Fruit fly (Drosophila melanogaster) whole organism, embryonic: ENCODE results near the gene Shawn.
A peak's percentile ranks its signal among the peaks of the same experiment; 100 is the strongest.

Experiments used
- Atf-2 ChIP-seq: fragments of 200-800 bp; sonication (Bioruptor generic); optimal IDR thresholded peaks from 2 replicates; lab custom pipeline; 2016; ENCODE audit warnings: missing biosample characterization, missing genetic modification characterization
- B-H2 ChIP-seq: fragments of 200-800 bp; sonication (Bioruptor generic); optimal IDR thresholded peaks from 2 replicates; lab custom pipeline; 2018; ENCODE audit warnings: missing biosample characterization, mild to moderate bottlenecking, missing genetic modification characterization
- CG10431 ChIP-seq: fragments of 200-800 bp; sonication (Bioruptor generic); optimal IDR thresholded peaks from 3 replicates; lab custom pipeline; 2018; ENCODE audit warnings: missing biosample characterization, mild to moderate bottlenecking, missing genetic modification characterization
- CG10565 ChIP-seq: fragments of 200-800 bp; sonication (Bioruptor generic); optimal IDR thresholded peaks from 3 replicates; lab custom pipeline; 2016; ENCODE audit warnings: missing biosample characterization, mild to moderate bottlenecking, missing genetic modification characterization
- CG11696 ChIP-seq: fragments of 200-800 bp; sonication (Bioruptor generic); IDR thresholded peaks from 2 replicates; pipeline ENCODE4 v1.3.6; 2022; ENCODE audit warnings: missing biosample characterization, missing genetic modification characterization
- CG12299 ChIP-seq: fragments of 200-800 bp; sonication (Bioruptor generic); optimal IDR thresholded peaks from 2 replicates; lab custom pipeline; 2018; ENCODE audit warnings: missing biosample characterization, mild to moderate bottlenecking, missing genetic modification characterization
- CG13296 ChIP-seq: fragments of 200-800 bp; sonication (Bioruptor generic); optimal IDR thresholded peaks from 3 replicates; lab custom pipeline; 2018; ENCODE audit warnings: missing biosample characterization, mild to moderate bottlenecking, missing genetic modification characterization
- CG15011 ChIP-seq: fragments of 200-800 bp; sonication (Bioruptor generic); optimal IDR thresholded peaks from 3 replicates; lab custom pipeline; 2018; ENCODE audit warnings: missing biosample characterization, mild to moderate bottlenecking, missing genetic modification characterization
- CG17568 ChIP-seq: fragments of 200-800 bp; sonication (Bioruptor generic); optimal IDR thresholded peaks from 2 replicates; lab custom pipeline; 2018; ENCODE audit warnings: missing biosample characterization, mild to moderate bottlenecking, missing genetic modification characterization, moderate library complexity
- CG31365 ChIP-seq: fragments of 200-800 bp; sonication (Bioruptor generic); optimal IDR thresholded peaks from 2 replicates; lab custom pipeline; 2018; ENCODE audit warnings: missing biosample characterization, mild to moderate bottlenecking, missing genetic modification characterization
- CG31388 ChIP-seq: fragments of 200-800 bp; sonication (Bioruptor generic); optimal IDR thresholded peaks from 2 replicates; lab custom pipeline; 2016; ENCODE audit warnings: missing biosample characterization, missing genetic modification characterization
- CG31441 ChIP-seq: fragments of 200-800 bp; sonication (Bioruptor generic); IDR thresholded peaks from 2 replicates; pipeline ENCODE4 v1.3.6; 2022; ENCODE audit warnings: missing biosample characterization, missing genetic modification characterization
- CG4707 ChIP-seq: fragments of 200-800 bp; sonication (Bioruptor generic); optimal IDR thresholded peaks from 2 replicates; lab custom pipeline; 2018; ENCODE audit warnings: missing biosample characterization, mild to moderate bottlenecking, missing genetic modification characterization, moderate library complexity
- CG5180 ChIP-seq: fragments of 200-800 bp; sonication (Bioruptor generic); optimal IDR thresholded peaks from 3 replicates; lab custom pipeline; 2017; ENCODE audit warnings: missing biosample characterization, missing genetic modification characterization, mild to moderate bottlenecking, moderate library complexity, missing genetic modification reagents
- CG5245 ChIP-seq: fragments of 200-800 bp; sonication (Bioruptor generic); optimal IDR thresholded peaks from 3 replicates; lab custom pipeline; 2016; ENCODE audit warnings: missing biosample characterization, missing genetic modification characterization
- CG9437 ChIP-seq: fragments of 200-800 bp; sonication (Bioruptor generic); optimal IDR thresholded peaks from 2 replicates; lab custom pipeline; 2018; ENCODE audit warnings: missing biosample characterization, mild to moderate bottlenecking, missing genetic modification characterization
- CG9727 ChIP-seq: fragments of 200-800 bp; sonication (Bioruptor generic); optimal IDR thresholded peaks from 3 replicates; lab custom pipeline; 2017; ENCODE audit warnings: missing biosample characterization, mild to moderate bottlenecking, missing genetic modification characterization
- Dip2 ChIP-seq: fragments of 200-800 bp; sonication (Bioruptor generic); IDR thresholded peaks from 2 replicates; pipeline ENCODE4 v1.3.6; 2022; ENCODE audit warnings: missing biosample characterization, missing genetic modification characterization
- Gug ChIP-seq: fragments of 200-800 bp; sonication (Bioruptor generic); IDR thresholded peaks from 4 replicates; pipeline ENCODE4 v1.3.6; 2022; ENCODE audit warnings: missing biosample characterization, missing genetic modification characterization
- HLH4C ChIP-seq: fragments of 200-800 bp; sonication (Bioruptor generic); IDR thresholded peaks from 3 replicates; pipeline ENCODE4 v1.3.6; 2022; ENCODE audit warnings: missing biosample characterization, missing genetic modification characterization; ENCODE audit not compliant: partially characterized antibody
- HLHmδ ChIP-seq: fragments of 200-800 bp; sonication (Bioruptor generic); optimal IDR thresholded peaks from 2 replicates; lab custom pipeline; 2018; ENCODE audit warnings: missing biosample characterization, mild to moderate bottlenecking, missing genetic modification characterization, moderate library complexity
- Hey ChIP-seq: fragments of 200-800 bp; sonication (Bioruptor generic); optimal IDR thresholded peaks from 3 replicates; lab custom pipeline; 2018; ENCODE audit warnings: missing biosample characterization, mild to moderate bottlenecking, missing genetic modification characterization
- Lhr ChIP-seq: fragments of 200-800 bp; sonication (Bioruptor generic); optimal IDR thresholded peaks from 3 replicates; lab custom pipeline; 2017; ENCODE audit warnings: mild to moderate bottlenecking, missing biosample characterization, missing genetic modification reagents, missing genetic modification characterization
- MESR4 ChIP-seq: fragments of 200-800 bp; sonication (Bioruptor generic); optimal IDR thresholded peaks from 2 replicates; lab custom pipeline; 2018; ENCODE audit warnings: missing biosample characterization, mild to moderate bottlenecking, missing genetic modification characterization, moderate library complexity
- Oaz ChIP-seq: fragments of 200-800 bp; sonication (Bioruptor generic); IDR thresholded peaks from 2 replicates; pipeline ENCODE4 v1.3.6; 2022; ENCODE audit warnings: missing biosample characterization, missing genetic modification characterization
- Poxn ChIP-seq: fragments of 200-800 bp; sonication (Bioruptor generic); IDR thresholded peaks from 2 replicates; pipeline ENCODE4 v1.3.6; 2022; ENCODE audit warnings: missing biosample characterization, missing genetic modification characterization
- Side ChIP-seq: fragments of 200-800 bp; sonication (Bioruptor generic); optimal IDR thresholded peaks from 2 replicates; lab custom pipeline; 2016; ENCODE audit warnings: missing biosample characterization, missing genetic modification characterization
- Sin3A ChIP-seq: fragments of >200 bp; optimal IDR thresholded peaks from 2 replicates; lab custom pipeline; 2018
- Sry-β ChIP-seq: fragments of 200-800 bp; sonication (Bioruptor generic); optimal IDR thresholded peaks from 2 replicates; lab custom pipeline; 2018; ENCODE audit warnings: missing biosample characterization, mild to moderate bottlenecking, missing genetic modification characterization, moderate library complexity
- Usf ChIP-seq: fragments of 200-800 bp; sonication (Bioruptor generic); optimal IDR thresholded peaks from 2 replicates; lab custom pipeline; 2017; ENCODE audit warnings: missing genotype, missing biosample characterization, missing genetic modification characterization
- Xbp1 ChIP-seq: fragments of 200-800 bp; sonication (Bioruptor generic); optimal IDR thresholded peaks from 3 replicates; lab custom pipeline; 2016; ENCODE audit warnings: missing biosample characterization, mild to moderate bottlenecking, missing genetic modification characterization
- amos ChIP-seq: fragments of 200-800 bp; sonication (Bioruptor generic); IDR thresholded peaks from 2 replicates; pipeline ENCODE4 v1.3.6; 2022; ENCODE audit warnings: missing biosample characterization, missing genetic modification characterization; ENCODE audit not compliant: partially characterized antibody
- ara ChIP-seq: fragments of 200-800 bp; sonication (Bioruptor generic); IDR thresholded peaks from 2 replicates; pipeline ENCODE4 v1.3.6; 2022; ENCODE audit warnings: missing biosample characterization, missing genetic modification characterization
- caup ChIP-seq: fragments of 200-800 bp; sonication (Bioruptor generic); optimal IDR thresholded peaks from 3 replicates; lab custom pipeline; 2017; ENCODE audit warnings: missing biosample characterization, mild to moderate bottlenecking, missing genetic modification characterization, moderate library complexity; ENCODE audit not compliant: severe bottlenecking
- chn ChIP-seq: fragments of 200-800 bp; sonication (Bioruptor generic); optimal IDR thresholded peaks from 2 replicates; lab custom pipeline; 2016; ENCODE audit warnings: missing biosample characterization, missing genetic modification characterization
- dan ChIP-seq: fragments of 200-800 bp; sonication (Bioruptor generic); IDR thresholded peaks from 2 replicates; pipeline ENCODE4 v1.3.6; 2022; ENCODE audit warnings: missing biosample characterization, missing genetic modification characterization
- gsb ChIP-seq: fragments of 200-800 bp; sonication (Bioruptor generic); IDR thresholded peaks from 2 replicates; pipeline ENCODE4 v1.3.6; 2022; ENCODE audit warnings: missing biosample characterization, missing genetic modification characterization
- gsb-n ChIP-seq: fragments of 200-800 bp; sonication (Bioruptor generic); optimal IDR thresholded peaks from 3 replicates; lab custom pipeline; 2018; ENCODE audit warnings: missing biosample characterization, mild to moderate bottlenecking, missing genetic modification characterization
- hbn ChIP-seq: fragments of 200-800 bp; sonication (Bioruptor generic); IDR thresholded peaks from 2 replicates; pipeline ENCODE4 v1.3.6; 2022; ENCODE audit warnings: missing biosample characterization, missing genetic modification characterization; ENCODE audit not compliant: partially characterized antibody
- jigr1 ChIP-seq: fragments of 200-800 bp; sonication (Bioruptor generic); IDR thresholded peaks from 3 replicates; pipeline ENCODE4 v1.3.6; 2022; ENCODE audit warnings: missing biosample characterization, missing genetic modification characterization
- lab ChIP-seq: fragments of 200-800 bp; sonication (Bioruptor generic); optimal IDR thresholded peaks from 3 replicates; lab custom pipeline; 2017; ENCODE audit warnings: missing biosample characterization, missing genetic modification characterization, mild to moderate bottlenecking, moderate library complexity, missing genetic modification reagents
- mam ChIP-seq: fragments of 200-800 bp; sonication (Bioruptor generic); optimal IDR thresholded peaks from 3 replicates; lab custom pipeline; 2016; ENCODE audit warnings: missing biosample characterization, missing genetic modification characterization
- p53 ChIP-seq: fragments of 200-800 bp; sonication (Bioruptor generic); optimal IDR thresholded peaks from 2 replicates; lab custom pipeline; 2016; ENCODE audit warnings: missing biosample characterization, missing genetic modification characterization
- pnt ChIP-seq: fragments of 200-800 bp; sonication (Bioruptor generic); optimal IDR thresholded peaks from 3 replicates; lab custom pipeline; 2016; ENCODE audit warnings: missing biosample characterization, missing genetic modification characterization
- row ChIP-seq: fragments of 200-800 bp; sonication (Bioruptor generic); IDR thresholded peaks from 3 replicates; pipeline ENCODE4 v1.3.6; 2022; ENCODE audit warnings: missing biosample characterization, missing genetic modification characterization
- salm ChIP-seq: fragments of 200-800 bp; sonication (Bioruptor generic); optimal IDR thresholded peaks from 2 replicates; lab custom pipeline; 2018; ENCODE audit warnings: missing biosample characterization, mild to moderate bottlenecking, missing genetic modification characterization
- tio ChIP-seq: fragments of 200-800 bp; sonication (Bioruptor generic); optimal IDR thresholded peaks from 2 replicates; lab custom pipeline; 2017; ENCODE audit warnings: missing biosample characterization, missing genetic modification characterization, inconsistent platforms
- twi ChIP-seq: fragments of 200-800 bp; optimal IDR thresholded peaks from 2 replicates; lab custom pipeline; 2019; ENCODE audit warnings: missing biosample characterization, mild to moderate bottlenecking, missing genetic modification characterization, moderate library complexity
- unc-4 ChIP-seq: fragments of 200-800 bp; sonication (Bioruptor generic); IDR thresholded peaks from 2 replicates; pipeline ENCODE4 v1.3.6; 2022; ENCODE audit warnings: missing biosample characterization, missing genetic modification characterization; ENCODE audit not compliant: partially characterized antibody
- unpg ChIP-seq: fragments of 200-800 bp; sonication (Bioruptor generic); optimal IDR thresholded peaks from 3 replicates; lab custom pipeline; 2018; ENCODE audit warnings: missing biosample characterization, mild to moderate bottlenecking, missing genetic modification characterization, moderate library complexity
- zen2 ChIP-seq: fragments of 200-800 bp; sonication (Bioruptor generic); IDR thresholded peaks from 3 replicates; pipeline ENCODE4 v1.3.6; 2022; ENCODE audit warnings: missing biosample characterization, missing genetic modification characterization; ENCODE audit not compliant: partially characterized antibody

Shawn gene

DNA sequence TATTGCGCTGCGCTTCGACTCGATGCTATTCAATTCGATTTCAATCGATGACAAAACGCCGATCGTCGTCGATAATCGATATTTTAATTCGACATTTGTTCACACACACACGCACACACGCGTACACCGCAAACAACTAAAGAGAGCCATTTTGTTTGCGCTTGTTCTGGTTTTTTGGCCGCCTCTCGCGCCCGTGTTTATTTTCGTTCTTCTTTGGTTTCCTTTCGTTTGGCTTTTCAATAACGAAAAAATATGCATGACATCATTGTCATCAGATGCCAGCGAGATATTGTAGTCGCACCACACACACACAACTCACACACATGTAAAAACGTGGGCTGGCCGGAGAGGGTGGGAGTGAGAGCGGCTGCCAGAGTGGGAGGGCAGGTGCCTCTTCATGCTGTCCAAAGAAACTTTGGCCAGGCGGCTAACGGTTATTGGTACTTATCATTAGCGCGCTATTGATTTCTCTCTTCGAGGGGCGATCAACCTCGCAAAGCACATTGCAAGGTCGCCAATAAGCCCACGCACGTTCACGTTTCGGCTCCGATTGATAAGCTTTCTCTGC, 3.2 kb upstream of the Shawn start (continued):
- TF ChIP-seq row (GFP tag; lab: Robert Waterston, UW) (no peak), CG4707 (GFP tag; lab: Kevin White, UChicago) (no peak), Dip2 (no peak), CG12299 (tag; lab: Kevin White, UChicago) (no peak), CG31441 (no peak), HLHmδ (GFP tag; lab: Kevin White, UChicago) (no peak), jigr1 (no peak), CG9437 (GFP tag; lab: Kevin White, UChicago) (no peak), Sry-β (GFP tag; lab: Kevin White, UChicago) (no peak), CG10565 (GFP tag; lab: Kevin White, UChicago) (no peak), unc-4 (GFP tag; lab: Robert Waterston, UW) (peak; percentile 32), Sin3A (lab: Kevin White, UChicago) (no peak), CG31365 (tag; lab: Kevin White, UChicago) (no peak), lab (GFP tag; lab: Kevin White, UChicago) (no peak), chn (GFP tag; lab: Kevin White, UChicago) (no peak), Hey (no peak), MESR4 (GFP tag; lab: Kevin White, UChicago) (no peak), gsb-n (tag; lab: Kevin White, UChicago) (no peak), hbn (GFP tag; lab: Robert Waterston, UW) (peak; percentile 13; the same call in 1 of the 2 replicates), CG10431 (GFP tag; lab: Kevin White, UChicago) (no peak), HLH4C (GFP tag; lab: Robert Waterston, UW) (peak; percentile 53), salm (tag; lab: Kevin White, UChicago) (no peak), zen2 (GFP tag; lab: Robert Waterston, UW) (no peak), caup (GFP tag; lab: Kevin White, UChicago) (no peak), tio (GFP tag; lab: Kevin White, UChicago) (no peak), unpg (no peak), CG11696 (GFP tag; lab: Robert Waterston, UW) (no peak), Usf (no peak), pnt (GFP tag; lab: Kevin White, UChicago) (no peak), CG5180 (no peak), CG5245 (no peak), CG17568 (no peak), Poxn (GFP tag; lab: Robert Waterston, UW) (no peak), Side (GFP tag; lab: Kevin White, UChicago) (no peak), ara (GFP tag; lab: Robert Waterston, UW) (no peak), mam (no peak), Atf-2 (GFP tag; lab: Kevin White, UChicago) (no peak), Oaz (GFP tag; lab: Robert Waterston, UW) (no peak), Lhr (GFP tag; lab: Kevin White, UChicago) (no peak), amos (GFP tag; lab: Robert Waterston, UW) (peak; percentile 45; the same call in 1 of the 2 replicates), Gug (GFP tag; lab: Robert Waterston, UW) (no peak), dan (GFP tag; lab: Robert Waterston, UW) (no peak), twi (peak; percentile 22), CG13296 (GFP tag; lab: Kevin White, UChicago) (peak; percentile 35), B-H2 (GFP tag; lab: Kevin White, UChicago) (no peak), CG31388 (no peak), CG15011 (GFP tag; lab: Kevin White, UChicago) (no peak), CG9727 (GFP tag; lab: Kevin White, UChicago) (no peak), gsb (no peak), Xbp1 (no peak), p53 (peak; percentile 30)
